Worm (Caenorhabditis elegans) whole organism, early embryonic: ENCODE measurements around the gene unc-112.

Source experiments
- ama-1 ChIP-seq: fragments of 150-350 bp; optimal IDR thresholded peaks from 2 replicates; lab custom pipeline; 2014
- ceh-36 ChIP-seq: sonication (generic microtip); optimal IDR thresholded peaks from 2 replicates; lab custom pipeline; 2016; ENCODE audit warnings: missing genetic modification characterization, inconsistent platforms, missing compliant biosample characterization
- flt-1 ChIP-seq: fragments of 200-800 bp; sonication (Bioruptor generic); IDR thresholded peaks from 2 replicates; pipeline ENCODE4 v1.3.6; 2022; ENCODE audit warnings: missing genetic modification characterization, missing compliant biosample characterization
- hmg-4 ChIP-seq: fragments of 200-800 bp; sonication (Bioruptor generic); optimal IDR thresholded peaks from 2 replicates; lab custom pipeline; 2018; ENCODE audit warnings: mild to moderate bottlenecking, missing genetic modification characterization, missing compliant biosample characterization

ce11 chrV:14655689-14656088 is 40.8 kb downstream of the unc-112 start:
- no peak for TF ChIP-seq hmg-4 (GFP tag; lab: Kevin White, UChicago)
- TF ChIP-seq ceh-36: no peak
- no peak for TF ChIP-seq flt-1 (GFP tag; lab: Robert Waterston, UW)
- no peak for TF ChIP-seq ama-1 (lab: Kevin White, UChicago)
